Worm (Caenorhabditis elegans): ENCODE results near the gene Y25C1A.13.

ce11 chrII:3065086-3065485, 46.0 kb downstream of the Y25C1A.13 start:
- TF ChIP-seq egrh-3 (GFP tag; IDR thresholded peaks at IDR 0.05) (no peak), nfya-1 (tag; optimal IDR thresholded peaks at IDR 0.05; ENCODE audit: borderline replicate concordance, insufficient read depth) (no peak), madf-8 (GFP tag; conservative IDR thresholded peaks at IDR 0.05) (no peak), nfya-2 (GFP tag; IDR thresholded peaks at IDR 0.05) (no peak), lin-40 (tag; optimal IDR thresholded peaks at IDR 0.05) (no peak), ama-1 (optimal IDR thresholded peaks at IDR 0.05) (no peak), ama-1 (GFP tag; optimal IDR thresholded peaks at IDR 0.05) (no peak), rec-8 (tag; optimal IDR thresholded peaks at IDR 0.05) (no peak), dox-1 (GFP tag; IDR thresholded peaks at IDR 0.05) (no peak), ztf-6 (GFP tag; IDR thresholded peaks at IDR 0.05) (no peak), cebp-2 (GFP tag; IDR thresholded peaks at IDR 0.05) (no peak)

All from whole organism, young adult.